Worm (Caenorhabditis elegans) whole organism, mixed stage, embryonic: ENCODE results near the gene Y37E11AL.12.

Experiments
- M03D4.4 ChIP-seq: sonication (generic microtip); optimal IDR thresholded peaks from 2 replicates; lab custom pipeline; 2017; ENCODE audit warnings: mild to moderate bottlenecking, missing genetic modification characterization, missing compliant biosample characterization
- bed-3 ChIP-seq: fragments of 200-800 bp; sonication (Bioruptor generic); optimal IDR thresholded peaks from 3 replicates; lab custom pipeline; 2018; ENCODE audit warnings: mild to moderate bottlenecking, missing genetic modification characterization, moderate library complexity, missing compliant biosample characterization
- blmp-1 ChIP-seq: fragments of 150-350 bp; optimal IDR thresholded peaks from 2 replicates; lab custom pipeline; 2014; ENCODE audit warnings: missing biosample characterization, missing genetic modification characterization
- ceh-39 ChIP-seq: fragments of 150-350 bp; optimal IDR thresholded peaks from 2 replicates; lab custom pipeline; 2014; ENCODE audit warnings: missing biosample characterization, missing genetic modification characterization
- ceh-43 ChIP-seq: fragments of 200-800 bp; sonication (Bioruptor generic); optimal IDR thresholded peaks from 2 replicates; lab custom pipeline; 2018; ENCODE audit warnings: mild to moderate bottlenecking, missing genetic modification characterization, moderate library complexity, missing compliant biosample characterization
- ceh-83 ChIP-seq: fragments of 200-800 bp; sonication (Bioruptor generic); optimal IDR thresholded peaks from 2 replicates; lab custom pipeline; 2018; ENCODE audit warnings: mild to moderate bottlenecking, missing genetic modification characterization, missing compliant biosample characterization
- ces-1 ChIP-seq: fragments of 150-350 bp; optimal IDR thresholded peaks from 2 replicates; lab custom pipeline; 2014; ENCODE audit warnings: missing biosample characterization, missing genetic modification reagents, missing genetic modification characterization
- cnd-1 ChIP-seq: fragments of 200-800 bp; sonication (Bioruptor generic); optimal IDR thresholded peaks from 2 replicates; lab custom pipeline; 2018; ENCODE audit warnings: mild to moderate bottlenecking, missing genetic modification characterization, missing compliant biosample characterization
- drap-1 ChIP-seq: fragments of 200-800 bp; sonication (Bioruptor generic); optimal IDR thresholded peaks from 3 replicates; lab custom pipeline; 2018; ENCODE audit warnings: mild to moderate bottlenecking, missing genetic modification characterization, missing compliant biosample characterization
- elt-1 ChIP-seq: sonication (generic microtip); optimal IDR thresholded peaks from 2 replicates; lab custom pipeline; 2017; ENCODE audit warnings: missing genetic modification characterization, mild to moderate bottlenecking, missing compliant biosample characterization, antibody characterized with exemption, moderate library complexity, borderline replicate concordance; ENCODE audit not compliant: insufficient read depth
- elt-3 ChIP-seq: fragments of 150-350 bp; optimal IDR thresholded peaks from 2 replicates; lab custom pipeline; 2014; ENCODE audit warnings: missing biosample characterization, missing genetic modification characterization
- flh-1 ChIP-seq: fragments of 200-800 bp; sonication (Bioruptor generic); optimal IDR thresholded peaks from 2 replicates; lab custom pipeline; 2018; ENCODE audit warnings: mild to moderate bottlenecking, missing genetic modification characterization, moderate library complexity, missing compliant biosample characterization
- hlh-1 ChIP-seq: fragments of 150-350 bp; optimal IDR thresholded peaks from 2 replicates; lab custom pipeline; 2014; ENCODE audit warnings: missing biosample characterization, missing genetic modification reagents, missing genetic modification characterization
- lin-13 ChIP-seq: fragments of 150-350 bp; optimal IDR thresholded peaks from 2 replicates; lab custom pipeline; 2014; ENCODE audit warnings: missing biosample characterization, missing genetic modification characterization
- lin-32 ChIP-seq: fragments of 200-800 bp; sonication (Bioruptor generic); optimal IDR thresholded peaks from 2 replicates; lab custom pipeline; 2018; ENCODE audit warnings: mild to moderate bottlenecking, missing genetic modification characterization, missing compliant biosample characterization
- lsy-2 ChIP-seq: fragments of 150-350 bp; optimal IDR thresholded peaks from 2 replicates; lab custom pipeline; 2014; ENCODE audit warnings: missing biosample characterization, missing genetic modification characterization
- mab-5 ChIP-seq: fragments of 150-350 bp; optimal IDR thresholded peaks from 2 replicates; lab custom pipeline; 2014; ENCODE audit warnings: missing biosample characterization, missing genetic modification characterization
- mep-1 ChIP-seq: fragments of 150-350 bp; optimal IDR thresholded peaks from 2 replicates; lab custom pipeline; 2017; ENCODE audit warnings: missing biosample characterization, missing genetic modification reagents, missing genetic modification characterization, inconsistent platforms
- mls-2 ChIP-seq: sonication (generic microtip); optimal IDR thresholded peaks from 2 replicates; lab custom pipeline; 2016; ENCODE audit warnings: mild to moderate bottlenecking, missing genetic modification characterization, moderate library complexity, missing compliant biosample characterization
- nhr-12 ChIP-seq: fragments of 150-350 bp; optimal IDR thresholded peaks from 2 replicates; lab custom pipeline; 2014; ENCODE audit warnings: missing biosample characterization, missing genetic modification characterization
- nhr-2 ChIP-seq: fragments of 150-350 bp; optimal IDR thresholded peaks from 2 replicates; lab custom pipeline; 2014; ENCODE audit warnings: missing biosample characterization, missing genetic modification characterization
- nhr-237 ChIP-seq: fragments of 150-350 bp; optimal IDR thresholded peaks from 2 replicates; lab custom pipeline; 2014; ENCODE audit warnings: missing biosample characterization, missing genetic modification characterization
- nhr-28 ChIP-seq: fragments of 150-350 bp; optimal IDR thresholded peaks from 2 replicates; lab custom pipeline; 2014; ENCODE audit warnings: missing biosample characterization, missing genetic modification characterization
- nhr-76 ChIP-seq: sonication (generic microtip); optimal IDR thresholded peaks from 2 replicates; lab custom pipeline; 2017; ENCODE audit warnings: missing biosample characterization, missing genetic modification characterization
- pha-4 ChIP-seq: fragments of 150-350 bp; optimal IDR thresholded peaks from 2 replicates; lab custom pipeline; 2018; ENCODE audit warnings: missing biosample characterization, missing genetic modification reagents, missing genetic modification characterization
- sem-2 ChIP-seq: fragments of 200-800 bp; sonication (Bioruptor generic); optimal IDR thresholded peaks from 2 replicates; lab custom pipeline; 2018; ENCODE audit warnings: mild to moderate bottlenecking, missing genetic modification characterization, missing compliant biosample characterization
- snpc-4 ChIP-seq: fragments of 150-350 bp; optimal IDR thresholded peaks from 2 replicates; lab custom pipeline; 2014; ENCODE audit warnings: missing biosample characterization, missing genetic modification characterization
- sptf-1 ChIP-seq: sonication (generic microtip); optimal IDR thresholded peaks from 2 replicates; lab custom pipeline; 2017; ENCODE audit warnings: mild to moderate bottlenecking, missing genetic modification characterization, moderate library complexity, missing compliant biosample characterization
- tbx-8 ChIP-seq: fragments of 200-800 bp; sonication (Bioruptor generic); optimal IDR thresholded peaks from 2 replicates; lab custom pipeline; 2018; ENCODE audit warnings: mild to moderate bottlenecking, missing genetic modification characterization, moderate library complexity, missing compliant biosample characterization
- unc-120 ChIP-seq: sonication (generic microtip); optimal IDR thresholded peaks from 2 replicates; lab custom pipeline; 2017; ENCODE audit warnings: missing genetic modification characterization, missing compliant biosample characterization; ENCODE audit not compliant: poor library complexity, severe bottlenecking
- unc-62 ChIP-seq: fragments of 150-350 bp; optimal IDR thresholded peaks from 2 replicates; lab custom pipeline; 2014; ENCODE audit warnings: missing biosample characterization, missing genetic modification reagents, missing genetic modification characterization
- zip-8 ChIP-seq: fragments of 150-350 bp; optimal IDR thresholded peaks from 2 replicates; lab custom pipeline; 2014; ENCODE audit warnings: missing biosample characterization, missing genetic modification characterization
- ztf-11 ChIP-seq: fragments of 150-350 bp; optimal IDR thresholded peaks from 2 replicates; lab custom pipeline; 2014; ENCODE audit warnings: missing biosample characterization, missing genetic modification characterization

Y37E11AL.12 gene

ce11 chrIV:3701892-3702291, at the start of gene Y37E11AL.12:
TSS of gene Y37E11AL.12 (minus strand) at chrIV:3701992.
- TF ChIP-seq drap-1 (GFP tag; lab: Kevin White, UChicago) (no peak), nhr-12 (no peak), lsy-2 (tag; lab: Kevin White, UChicago) (no peak), mab-5 (no peak), sptf-1 (tag; lab: Kevin White, UChicago) (no peak), ces-1 (GFP tag; lab: Kevin White, UChicago) (no peak), mep-1 (no peak), lin-13 (tag; lab: Kevin White, UChicago) (no peak), nhr-237 (tag; lab: Kevin White, UChicago) (no peak)

- TF ChIP-seq flh-1 (GFP tag; lab: Kevin White, UChicago) (no peak), unc-62 (GFP tag; lab: Kevin White, UChicago) (no peak), snpc-4 (tag; lab: Kevin White, UChicago) (no peak), sptf-1 (tag; lab: Kevin White, UChicago) (no peak), ceh-43 (GFP tag; lab: Kevin White, UChicago) (no peak), ceh-83 (GFP tag; lab: Kevin White, UChicago) (no peak), lin-13 (tag; lab: Kevin White, UChicago) (no peak), lin-32 (GFP tag; lab: Kevin White, UChicago) (no peak), nhr-28 (tag; lab: Kevin White, UChicago) (no peak), ztf-11 (tag; lab: Kevin White, UChicago) (no peak), hlh-1 (tag; lab: Kevin White, UChicago) (no peak), cnd-1 (tag; lab: Kevin White, UChicago) (no peak), ceh-39 (no peak)
These were observed 49.2 kb upstream of the Y37E11AL.12 start, which contains the start of gene ugt-45 for ce11 chrIV:3751001-3751400. TSS of gene ugt-45 (minus strand) at chrIV:3751101.

ce11 chrIV:3745806-3746205, 44.0 kb upstream of the Y37E11AL.12 start:
- no peak for TF ChIP-seq bed-3 (GFP tag; lab: Kevin White, UChicago)
- TF ChIP-seq zip-8: no peak
- no peak for TF ChIP-seq lsy-2 (tag; lab: Kevin White, UChicago)
- no peak for TF ChIP-seq lin-32 (GFP tag; lab: Kevin White, UChicago)
- no peak for TF ChIP-seq drap-1 (GFP tag; lab: Kevin White, UChicago)
- no peak for TF ChIP-seq cnd-1 (tag; lab: Kevin White, UChicago)
- TF ChIP-seq sptf-1 (tag; lab: Kevin White, UChicago): no peak
- TF ChIP-seq nhr-76: no peak

- TF ChIP-seq ceh-83 (GFP tag; lab: Kevin White, UChicago) (peak; percentile 49), cnd-1 (tag; lab: Kevin White, UChicago) (no peak), pha-4 (tag; lab: Kevin White, UChicago) (no peak), elt-1 (no peak)
These were observed 42.0 kb upstream of the Y37E11AL.12 start, which contains the start of gene siah-1 for ce11 chrIV:3743748-3744147. TSS of gene siah-1 (plus strand) at chrIV:3744048.

- TF ChIP-seq ztf-11 (tag; lab: Kevin White, UChicago) (no peak), unc-120 (tag; lab: Kevin White, UChicago) (peak; percentile 56), nhr-2 (no peak), ces-1 (GFP tag; lab: Kevin White, UChicago) (peak; percentile 77), lsy-2 (tag; lab: Kevin White, UChicago) (peak; percentile 66), snpc-4 (tag; lab: Kevin White, UChicago) (no peak), mep-1 (peak; percentile 81), hlh-1 (tag; lab: Kevin White, UChicago) (peak; percentile 93), tbx-8 (GFP tag; lab: Kevin White, UChicago) (peak; percentile 19), ceh-83 (GFP tag; lab: Kevin White, UChicago) (no peak), lin-13 (tag; lab: Kevin White, UChicago) (no peak), mab-5 (no peak), M03D4.4 (peak; percentile 28), bed-3 (GFP tag; lab: Kevin White, UChicago) (no peak), blmp-1 (tag; lab: Kevin White, UChicago) (no peak), elt-1 (no peak), nhr-237 (tag; lab: Kevin White, UChicago) (peak; percentile 90), nhr-12 (peak; percentile 0), mls-2 (no peak), elt-3 (no peak), pha-4 (tag; lab: Kevin White, UChicago) (peak; percentile 60), unc-62 (GFP tag; lab: Kevin White, UChicago) (peak; percentile 87), ceh-39 (peak; percentile 76), cnd-1 (tag; lab: Kevin White, UChicago) (peak; percentile 59), sem-2 (GFP tag; lab: Kevin White, UChicago) (no peak), drap-1 (GFP tag; lab: Kevin White, UChicago) (peak; percentile 25)
These were observed 40.6 kb upstream of the Y37E11AL.12 start for ce11 chrIV:3742426-3742839.
